Worm (Caenorhabditis elegans): ENCODE measurements around the gene nspb-2.

The nspb-2 gene

ce11 chrIV:6638256-6638655 lies 46.8 kb downstream of the nspb-2 start, which contains the start of gene C01B10.7:
Gene C01B10.7 (plus strand): TSS chrIV:6638556.
- TF ChIP-seq hlh-17 (GFP tag; optimal IDR thresholded peaks at IDR 0.05; ENCODE audit: borderline replicate concordance) (no peak), unc-62 (GFP tag; optimal IDR thresholded peaks at IDR 0.05) (no peak), sup-37 (GFP tag; optimal IDR thresholded peaks at IDR 0.05) (no peak), nhr-237 (tag; optimal IDR thresholded peaks at IDR 0.05) (no peak), nhr-76 (tag; optimal IDR thresholded peaks at IDR 0.05) (no peak), zag-1 (tag; optimal IDR thresholded peaks at IDR 0.05) (no peak), ces-1 (GFP tag; optimal IDR thresholded peaks at IDR 0.05) (no peak), dpl-1 (GFP tag; optimal IDR thresholded peaks at IDR 0.05) (no peak), sox-4 (tag; optimal IDR thresholded peaks at IDR 0.05) (no peak), tlp-1 (tag; optimal IDR thresholded peaks at IDR 0.05) (no peak), mef-2 (tag; optimal IDR thresholded peaks at IDR 0.05) (no peak), fkh-8 (tag; optimal IDR thresholded peaks at IDR 0.05) (no peak), egl-27 (tag; optimal IDR thresholded peaks at IDR 0.05) (no peak)

DNA sequence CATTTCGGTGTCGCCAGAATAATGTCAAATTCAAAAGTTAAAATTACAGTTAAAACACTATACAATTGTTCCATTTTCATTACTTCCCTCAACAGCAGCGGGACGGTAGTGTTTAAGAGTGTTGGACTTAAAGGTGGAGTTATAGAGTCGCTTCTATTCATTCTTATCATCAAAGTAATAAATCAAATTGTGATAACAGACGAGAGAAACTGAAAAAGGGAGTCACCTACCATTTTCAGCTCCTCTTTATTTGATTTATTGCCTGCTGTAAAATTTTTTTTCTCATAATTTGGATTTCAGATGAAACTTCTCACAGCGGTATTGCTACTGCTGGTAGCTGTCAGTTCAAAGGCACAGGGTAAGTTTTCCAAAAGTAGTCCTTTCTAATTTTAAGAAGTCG lies 48.4 kb downstream of the nspb-2 start, which contains the start of gene C01B10.6:
Gene C01B10.6, plus strand, starts transcription at position 301 of the 400 bp plus-strand sequence.
- TF ChIP-seq swsn-7 (tag; optimal IDR thresholded peaks at IDR 0.05) (no peak), hlh-4 (tag; optimal IDR thresholded peaks at IDR 0.05) (no peak), alr-1 (tag; optimal IDR thresholded peaks at IDR 0.05; ENCODE audit: borderline replicate concordance) (no peak), mef-2 (tag; optimal IDR thresholded peaks at IDR 0.05) (no peak), zag-1 (tag; optimal IDR thresholded peaks at IDR 0.05) (no peak), nhr-76 (tag; optimal IDR thresholded peaks at IDR 0.05) (no peak), egl-27 (tag; optimal IDR thresholded peaks at IDR 0.05) (no peak), zip-4 (GFP tag; optimal IDR thresholded peaks at IDR 0.05) (no peak), ets-5 (GFP tag; IDR thresholded peaks at IDR 0.05) (no peak), blmp-1 (tag; optimal IDR thresholded peaks at IDR 0.05) (no peak)
